Worm (Caenorhabditis elegans) whole organism, L2 larva: ENCODE results near the gene deb-1.
A peak's percentile ranks its signal among the peaks of the same experiment; 100 is the strongest.

ENCODE experiments used
- C34F6.9 ChIP-seq: fragments of 150-350 bp; optimal IDR thresholded peaks from 2 replicates; lab custom pipeline; 2014; ENCODE audit warnings: missing biosample characterization, missing genetic modification characterization
- R02D3.7 ChIP-seq: fragments of 150-350 bp; optimal IDR thresholded peaks from 2 replicates; lab custom pipeline; 2014; ENCODE audit warnings: missing biosample characterization, missing genetic modification characterization
- ZK546.5 ChIP-seq: sonication (generic microtip); optimal IDR thresholded peaks from 2 replicates; lab custom pipeline; 2017; ENCODE audit warnings: missing biosample characterization, missing genetic modification characterization
- alr-1 ChIP-seq: fragments of 150-350 bp; optimal IDR thresholded peaks from 2 replicates; lab custom pipeline; 2014; ENCODE audit warnings: missing biosample characterization, missing genetic modification characterization
- ama-1 ChIP-seq: fragments of 150-350 bp; optimal IDR thresholded peaks from 2 replicates; lab custom pipeline; 2018; ENCODE audit warnings: inconsistent platforms
- blmp-1 ChIP-seq: sonication (generic microtip); optimal IDR thresholded peaks from 2 replicates; lab custom pipeline; 2017; ENCODE audit warnings: missing genetic modification characterization, mild to moderate bottlenecking, missing compliant biosample characterization, antibody characterized with exemption, moderate library complexity; ENCODE audit not compliant: insufficient read depth
- ceh-16 ChIP-seq: fragments of 150-350 bp; optimal IDR thresholded peaks from 2 replicates; lab custom pipeline; 2014; ENCODE audit warnings: missing biosample characterization, missing genetic modification characterization
- ceh-82 ChIP-seq: fragments of 150-350 bp; optimal IDR thresholded peaks from 2 replicates; lab custom pipeline; 2014; ENCODE audit warnings: missing biosample characterization, missing genetic modification characterization
- crh-2 ChIP-seq: sonication (generic microtip); optimal IDR thresholded peaks from 2 replicates; lab custom pipeline; 2017; ENCODE audit warnings: missing biosample characterization, missing genetic modification characterization
- dmd-4 ChIP-seq: sonication (generic microtip); optimal IDR thresholded peaks from 2 replicates; lab custom pipeline; 2017; ENCODE audit warnings: missing biosample characterization, missing genetic modification characterization
- egl-27 ChIP-seq: sonication (generic microtip); optimal IDR thresholded peaks from 3 replicates; lab custom pipeline; 2017; ENCODE audit warnings: missing biosample characterization, missing genetic modification reagents, missing genetic modification characterization
- elt-3 ChIP-seq: sonication (generic microtip); optimal IDR thresholded peaks from 2 replicates; lab custom pipeline; 2017; ENCODE audit warnings: missing biosample characterization, missing genetic modification characterization
- fos-1 ChIP-seq: fragments of 150-350 bp; optimal IDR thresholded peaks from 2 replicates; lab custom pipeline; 2014; ENCODE audit warnings: missing biosample characterization, missing genetic modification characterization
- lin-13 ChIP-seq: fragments of 150-350 bp; optimal IDR thresholded peaks from 2 replicates; lab custom pipeline; 2014; ENCODE audit warnings: missing biosample characterization, missing genetic modification reagents, missing genetic modification characterization
- lin-39 ChIP-seq: fragments of 150-350 bp; optimal IDR thresholded peaks from 2 replicates; lab custom pipeline; 2014; ENCODE audit warnings: missing biosample characterization, missing genetic modification reagents, missing genetic modification characterization
- lsy-2 ChIP-seq, 2 experiments: fragments of 150-350 bp in 1 of 2; sonication (generic microtip) in 1 of 2; optimal IDR thresholded peaks; 2 replicates each; lab custom pipeline; 2014 to 2017; ENCODE audit warnings: missing biosample characterization in 2 of 2, missing genetic modification characterization in 2 of 2
- mab-5 ChIP-seq: fragments of 150-350 bp; optimal IDR thresholded peaks from 2 replicates; lab custom pipeline; 2014; ENCODE audit warnings: missing biosample characterization, missing genetic modification characterization
- mbf-1 ChIP-seq: sonication (generic microtip); optimal IDR thresholded peaks from 2 replicates; lab custom pipeline; 2017; ENCODE audit warnings: missing biosample characterization, missing genetic modification characterization
- nhr-10 ChIP-seq: sonication (generic microtip); optimal IDR thresholded peaks from 2 replicates; lab custom pipeline; 2017; ENCODE audit warnings: missing biosample characterization, missing genetic modification characterization
- nhr-11 ChIP-seq: fragments of 150-350 bp; optimal IDR thresholded peaks from 2 replicates; lab custom pipeline; 2014; ENCODE audit warnings: missing biosample characterization, missing genetic modification characterization
- nhr-129 ChIP-seq: fragments of 150-350 bp; optimal IDR thresholded peaks from 2 replicates; lab custom pipeline; 2014; ENCODE audit warnings: missing biosample characterization, missing genetic modification characterization
- nhr-21 ChIP-seq: fragments of 150-350 bp; optimal IDR thresholded peaks from 2 replicates; lab custom pipeline; 2014; ENCODE audit warnings: missing biosample characterization, missing genetic modification characterization
- nhr-237 ChIP-seq: fragments of 150-350 bp; optimal IDR thresholded peaks from 2 replicates; lab custom pipeline; 2014; ENCODE audit warnings: missing biosample characterization, missing genetic modification characterization
- nhr-25 ChIP-seq: fragments of 150-350 bp; sonication (generic microtip); optimal IDR thresholded peaks from 3 replicates; lab custom pipeline; 2014; ENCODE audit warnings: missing biosample characterization, missing genetic modification characterization
- nhr-6 ChIP-seq: fragments of 150-350 bp; optimal IDR thresholded peaks from 2 replicates; lab custom pipeline; 2014; ENCODE audit warnings: missing biosample characterization, missing genetic modification characterization
- nhr-77 ChIP-seq: fragments of 150-350 bp; optimal IDR thresholded peaks from 2 replicates; lab custom pipeline; 2014; ENCODE audit warnings: missing biosample characterization, missing genetic modification characterization
- peb-1 ChIP-seq: fragments of 150-350 bp; optimal IDR thresholded peaks from 2 replicates; lab custom pipeline; 2014; ENCODE audit warnings: missing biosample characterization, missing genetic modification characterization
- sem-4 ChIP-seq: fragments of 150-350 bp; optimal IDR thresholded peaks from 2 replicates; lab custom pipeline; 2014; ENCODE audit warnings: missing biosample characterization, missing genetic modification reagents, missing genetic modification characterization
- skn-1 ChIP-seq: sonication (generic microtip); optimal IDR thresholded peaks from 2 replicates; lab custom pipeline; 2017; ENCODE audit warnings: missing biosample characterization, missing genetic modification characterization
- sma-3 ChIP-seq: sonication (generic microtip); optimal IDR thresholded peaks from 2 replicates; lab custom pipeline; 2016; ENCODE audit warnings: missing genetic modification reagents, missing genetic modification characterization, missing compliant biosample characterization
- sma-9 ChIP-seq, 2 experiments: fragments of 150-350 bp in 1 of 2; sonication (generic microtip) in 1 of 2; optimal IDR thresholded peaks; 2 replicates each; lab custom pipeline; 2014 to 2016; ENCODE audit warnings: missing genetic modification characterization in 2 of 2, mild to moderate bottlenecking in 1 of 2, missing biosample characterization in 1 of 2, missing compliant biosample characterization in 1 of 2, missing genetic modification reagents in 1 of 2, moderate library complexity in 1 of 2
- snpc-4 ChIP-seq: fragments of 150-350 bp; optimal IDR thresholded peaks from 2 replicates; lab custom pipeline; 2014; ENCODE audit warnings: missing biosample characterization, missing genetic modification characterization
- unc-39 ChIP-seq: fragments of 150-350 bp; optimal IDR thresholded peaks from 2 replicates; lab custom pipeline; 2014; ENCODE audit warnings: missing biosample characterization, missing genetic modification characterization
- unc-55 ChIP-seq: fragments of 150-350 bp; sonication (generic microtip); optimal IDR thresholded peaks from 3 replicates; lab custom pipeline; 2014; ENCODE audit warnings: missing biosample characterization, missing genetic modification reagents, missing genetic modification characterization
- unc-62 ChIP-seq: fragments of 150-350 bp; optimal IDR thresholded peaks from 2 replicates; lab custom pipeline; 2014; ENCODE audit warnings: missing biosample characterization, missing genetic modification reagents, missing genetic modification characterization
- zag-1 ChIP-seq: fragments of 150-350 bp; optimal IDR thresholded peaks from 2 replicates; lab custom pipeline; 2014; ENCODE audit warnings: missing biosample characterization, missing genetic modification characterization
- ztf-1 ChIP-seq: fragments of 200-800 bp; sonication (Bioruptor generic); conservative IDR thresholded peaks from 2 replicates; pipeline ENCODE4 v1.3.6; 2022; ENCODE audit warnings: missing genetic modification characterization, missing compliant biosample characterization

The deb-1 gene

ce11 chrIV:7047762-7048178 lies 46.3 kb downstream of the deb-1 start (continued):
- TF ChIP-seq unc-55 (GFP tag; lab: Kevin White, UChicago) (no peak), unc-39 (no peak), mbf-1 (tag; lab: Kevin White, UChicago) (no peak), blmp-1 (tag; lab: Kevin White, UChicago) (peak; percentile 59), nhr-77 (no peak), nhr-237 (no peak), crh-2 (tag; lab: Kevin White, UChicago) (peak; percentile 86), lin-39 (tag; lab: Kevin White, UChicago) (no peak), nhr-10 (no peak), snpc-4 (tag; lab: Kevin White, UChicago) (no peak)

ce11 chrIV:7046641-7047361 lies 47.3 kb downstream of the deb-1 start:
- no peak for TF ChIP-seq lin-13
- TF ChIP-seq crh-2 (tag; lab: Kevin White, UChicago) = no peak
- TF ChIP-seq ztf-1 (GFP tag; lab: Robert Waterston, UW) = no peak
- peak in 1 of 2 experiments; percentile 43 for TF ChIP-seq lsy-2 (tag; optimal IDR thresholded peaks at IDR 0.05; lab: Kevin White, UChicago)
- TF ChIP-seq nhr-237 = no peak
- no peak for TF ChIP-seq egl-27 (tag; lab: Kevin White, UChicago)
- TF ChIP-seq elt-3 (tag; lab: Kevin White, UChicago) = no peak
- no peak for TF ChIP-seq unc-39
- TF ChIP-seq nhr-10 = no peak
- TF ChIP-seq ZK546.5 = no peak
- peak; percentile 10 for TF ChIP-seq fos-1 (tag; lab: Kevin White, UChicago)
- no peak for TF ChIP-seq dmd-4 (tag; lab: Kevin White, UChicago)
- no peak for TF ChIP-seq mbf-1 (tag; lab: Kevin White, UChicago)
- no peak for TF ChIP-seq ceh-16 (tag; lab: Kevin White, UChicago)
- TF ChIP-seq C34F6.9 (tag; lab: Kevin White, UChicago) = no peak
- TF ChIP-seq ceh-82 (tag; lab: Kevin White, UChicago) = no peak
- no peak for TF ChIP-seq ama-1
- TF ChIP-seq sma-9 (GFP tag; optimal IDR thresholded peaks at IDR 0.05; lab: Kevin White, UChicago) = peak; percentile 40
- TF ChIP-seq sma-9 (tag; optimal IDR thresholded peaks at IDR 0.05; lab: Kevin White, UChicago) = no peak
- TF ChIP-seq mab-5 (tag; lab: Kevin White, UChicago) = no peak
- no peak for TF ChIP-seq zag-1 (tag; lab: Kevin White, UChicago)
- no peak for TF ChIP-seq sma-3 (GFP tag; lab: Kevin White, UChicago)
- TF ChIP-seq peb-1 (tag; lab: Kevin White, UChicago) = no peak
- TF ChIP-seq skn-1 (tag; lab: Kevin White, UChicago) = no peak
- TF ChIP-seq unc-62 = no peak
- TF ChIP-seq nhr-25 (tag; lab: Kevin White, UChicago) = no peak
- no peak for TF ChIP-seq lin-39 (tag; lab: Kevin White, UChicago)
- no peak for TF ChIP-seq R02D3.7
- TF ChIP-seq nhr-6 (tag; lab: Kevin White, UChicago) = peak; percentile 19
- TF ChIP-seq nhr-129 (tag; lab: Kevin White, UChicago) = peak; percentile 27
- TF ChIP-seq nhr-11 (tag; lab: Kevin White, UChicago) = no peak
- TF ChIP-seq nhr-21 (tag; lab: Kevin White, UChicago) = peak; percentile 27

- TF ChIP-seq sem-4 (tag; lab: Kevin White, UChicago) (no peak), lsy-2 (tag; optimal IDR thresholded peaks at IDR 0.05; lab: Kevin White, UChicago) (peak in 1 of 2 experiments; percentile 46), skn-1 (tag; lab: Kevin White, UChicago) (peak; percentile 70), sma-3 (GFP tag; lab: Kevin White, UChicago) (no peak), fos-1 (tag; lab: Kevin White, UChicago) (peak; percentile 60), zag-1 (tag; lab: Kevin White, UChicago) (no peak), C34F6.9 (tag; lab: Kevin White, UChicago) (no peak), alr-1 (no peak), sma-9 (GFP tag; optimal IDR thresholded peaks at IDR 0.05; lab: Kevin White, UChicago) (peak; percentile 22), sma-9 (tag; optimal IDR thresholded peaks at IDR 0.05; lab: Kevin White, UChicago) (no peak), ceh-16 (tag; lab: Kevin White, UChicago) (no peak)
These were observed 48.6 kb downstream of the deb-1 start for ce11 chrIV:7045362-7045936.
